Worm (Caenorhabditis elegans): ENCODE results near the gene inx-10.

The inx-10 gene

DNA sequence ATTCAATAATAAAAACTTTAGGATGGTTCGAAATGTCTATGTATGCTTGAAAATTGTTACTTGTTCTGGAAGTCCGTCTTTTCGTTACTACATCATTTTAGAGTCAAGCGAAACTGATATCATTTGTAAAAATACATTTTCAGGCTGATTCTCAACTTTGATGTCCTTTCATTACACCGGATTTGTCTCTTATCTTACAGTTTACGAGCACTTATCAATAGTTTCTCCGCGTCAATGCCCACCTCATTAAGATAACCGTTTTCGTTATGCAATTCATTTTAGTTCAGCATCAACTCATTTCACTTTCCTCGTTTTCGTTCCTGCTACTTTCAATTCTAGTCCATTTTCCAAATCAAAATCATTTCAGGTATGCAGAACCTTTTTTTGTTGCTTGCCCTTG is 4.6 kb downstream of the inx-10 start, which contains the start of gene asp-2:
Gene asp-2, plus strand, starts transcription at position 368 of the 400 bp plus-strand sequence.
- TF ChIP-seq ets-5 (GFP tag; IDR thresholded peaks at IDR 0.05) = no peak
- TF ChIP-seq egl-27 (tag; optimal IDR thresholded peaks at IDR 0.05) = no peak
- TF ChIP-seq nhr-84 (tag; optimal IDR thresholded peaks at IDR 0.05) = no peak
- TF ChIP-seq xbp-1 (tag; optimal IDR thresholded peaks at IDR 0.05) = no peak
- no peak for TF ChIP-seq nhr-11 (tag; optimal IDR thresholded peaks at IDR 0.05)
- peak; percentile 83 for TF ChIP-seq elt-2 (tag; optimal IDR thresholded peaks at IDR 0.05)
- no peak for TF ChIP-seq vab-15 (tag; optimal IDR thresholded peaks at IDR 0.05)
- no peak for TF ChIP-seq efl-1 (optimal IDR thresholded peaks at IDR 0.05)
- TF ChIP-seq efl-1 (GFP tag; optimal IDR thresholded peaks at IDR 0.05 in 1 of 2) = peak in 1 of 2 experiments; percentile 49
- no peak for TF ChIP-seq nhr-28 (tag; optimal IDR thresholded peaks at IDR 0.05)
- no peak for TF ChIP-seq unc-86 (tag; optimal IDR thresholded peaks at IDR 0.05)
- no peak for TF ChIP-seq aly-2 (tag; optimal IDR thresholded peaks at IDR 0.05)
- TF ChIP-seq rnt-1 (tag; optimal IDR thresholded peaks at IDR 0.05) = no peak
- peak in 1 of 2 experiments; percentile 10 for TF ChIP-seq lin-35 (GFP tag; optimal IDR thresholded peaks at IDR 0.05)
- TF ChIP-seq unc-130 (tag; optimal IDR thresholded peaks at IDR 0.05) = no peak

DNA sequence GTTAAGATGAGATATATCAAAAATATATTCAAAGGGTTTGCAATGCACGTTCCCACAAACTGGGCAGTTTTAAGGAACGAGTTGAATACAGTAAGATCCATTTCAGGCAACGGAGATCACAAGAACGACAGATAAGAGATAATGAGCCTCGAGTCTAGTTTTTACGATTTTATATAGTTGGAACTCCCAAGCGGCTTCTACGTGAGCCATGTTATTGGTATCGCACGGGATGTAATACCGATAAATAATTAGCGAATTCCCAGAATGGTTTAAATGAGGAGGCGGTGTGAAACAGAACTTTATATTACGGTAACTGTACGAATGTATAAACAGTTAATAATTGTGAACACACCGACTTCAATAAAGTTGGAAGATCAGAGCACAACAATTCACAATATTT is 8.4 kb downstream of the inx-10 start, which contains the start of gene str-177:
Gene str-177, minus strand, starts transcription at position 101 of the 400 bp plus-strand sequence.
- no peak for TF ChIP-seq unc-62 (GFP tag; optimal IDR thresholded peaks at IDR 0.05)
- no peak for TF ChIP-seq rnt-1 (tag; optimal IDR thresholded peaks at IDR 0.05)
- TF ChIP-seq sox-4 (tag; optimal IDR thresholded peaks at IDR 0.05) = no peak
- no peak for TF ChIP-seq mdl-1 (tag; optimal IDR thresholded peaks at IDR 0.05)
- no peak for TF ChIP-seq mep-1 (tag; optimal IDR thresholded peaks at IDR 0.05)

DNA sequence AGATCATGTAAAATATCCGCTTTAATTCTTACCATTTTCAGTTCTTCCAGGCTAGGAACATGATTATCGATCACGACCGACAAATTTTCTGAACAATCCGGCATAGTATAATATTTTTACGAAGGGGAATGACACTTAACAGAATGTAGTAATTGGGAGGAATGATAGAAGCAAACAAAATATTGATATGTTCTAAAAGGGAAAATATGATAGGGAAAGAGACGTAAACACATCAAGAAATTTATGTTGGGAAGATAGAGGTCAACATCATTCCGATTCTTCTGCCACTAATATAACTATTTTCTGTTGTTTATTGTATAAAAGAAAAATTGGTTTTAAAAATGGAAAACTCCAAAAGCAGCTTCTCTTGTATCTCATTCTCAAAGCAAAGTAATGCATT is 10.2 kb downstream of the inx-10 start, which contains the start of gene C24B5.4:
Gene C24B5.4, minus strand, starts transcription at position 206 of the 400 bp plus-strand sequence.
- TF ChIP-seq blmp-1 (tag; optimal IDR thresholded peaks at IDR 0.05) (peak; percentile 41), jun-1 (tag; optimal IDR thresholded peaks at IDR 0.05) (no peak)

DNA sequence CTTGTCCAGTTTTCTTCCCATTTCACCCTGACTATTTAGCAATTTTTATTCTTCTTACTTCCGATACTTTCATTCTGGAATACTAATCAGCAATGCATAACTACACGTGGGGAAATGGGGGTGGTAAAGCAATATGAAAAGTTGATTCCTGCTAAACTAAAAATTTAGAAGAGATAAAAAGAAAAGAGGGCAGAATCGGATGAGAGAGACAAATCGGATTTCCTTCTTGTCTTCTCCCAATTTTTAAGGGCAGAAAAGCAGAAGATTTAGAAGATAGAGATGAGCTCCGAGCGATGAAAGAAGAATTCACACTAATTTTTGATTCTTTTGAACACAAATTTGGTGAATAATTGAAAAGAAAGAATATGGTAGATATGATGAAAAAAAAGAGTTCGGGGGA is 13.2 kb downstream of the inx-10 start:
- TF ChIP-seq fkh-8 (tag; optimal IDR thresholded peaks at IDR 0.05) (peak; percentile 1), efl-1 (optimal IDR thresholded peaks at IDR 0.05) (no peak), efl-1 (GFP tag; optimal IDR thresholded peaks at IDR 0.05 in 1 of 2) (peak in 1 of 2 experiments; percentile 17), alr-1 (tag; optimal IDR thresholded peaks at IDR 0.05; ENCODE audit: borderline replicate concordance) (no peak), nhr-47 (tag; optimal IDR thresholded peaks at IDR 0.05) (peak; percentile 22), ceh-82 (tag; optimal IDR thresholded peaks at IDR 0.05) (peak in 1 of 3 experiments; percentile 22), dsc-1 (tag; optimal IDR thresholded peaks at IDR 0.05) (peak; percentile 25), egl-13 (tag; optimal IDR thresholded peaks at IDR 0.05) (peak; percentile 27), aha-1 (tag; optimal IDR thresholded peaks at IDR 0.05) (no peak), ceh-8 (GFP tag; optimal IDR thresholded peaks at IDR 0.05) (no peak), lin-14 (GFP tag; optimal IDR thresholded peaks at IDR 0.05) (peak; percentile 74), fkh-10 (GFP tag; optimal IDR thresholded peaks at IDR 0.05) (peak; percentile 53), unc-130 (tag; optimal IDR thresholded peaks at IDR 0.05) (no peak), ztf-4 (tag; optimal IDR thresholded peaks at IDR 0.05) (no peak)

DNA sequence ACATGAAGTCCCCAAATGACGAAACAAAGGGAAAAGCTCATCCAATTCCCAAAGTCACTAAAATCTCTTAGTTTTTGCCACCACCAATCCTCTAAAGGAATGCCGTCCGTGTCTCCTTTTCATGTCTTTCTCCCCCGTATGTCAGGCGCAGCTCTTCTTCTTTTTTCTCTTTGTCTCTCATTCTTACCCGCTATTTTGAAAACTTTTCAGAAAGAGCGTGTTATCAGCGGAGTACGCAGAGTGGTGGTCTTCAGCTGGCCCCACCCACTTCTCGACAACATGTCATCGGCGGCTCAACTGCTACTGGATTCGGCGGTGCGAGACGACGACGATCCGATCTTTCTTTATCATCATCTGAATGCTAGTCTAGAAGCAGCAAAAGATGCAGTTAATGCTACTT is 15.9 kb downstream of the inx-10 start, which contains the start of gene sphr-1:
Gene sphr-1, plus strand, starts transcription at position 205 of the 400 bp plus-strand sequence.
- no peak for TF ChIP-seq nhr-237 (tag; optimal IDR thresholded peaks at IDR 0.05)
- TF ChIP-seq lin-14 (GFP tag; optimal IDR thresholded peaks at IDR 0.05) = peak; percentile 61
- TF ChIP-seq hlh-17 (GFP tag; optimal IDR thresholded peaks at IDR 0.05; ENCODE audit: borderline replicate concordance) = no peak
- TF ChIP-seq unc-130 (tag; optimal IDR thresholded peaks at IDR 0.05) = no peak
- no peak for TF ChIP-seq aha-1 (tag; optimal IDR thresholded peaks at IDR 0.05)
- no peak for TF ChIP-seq sox-4 (tag; optimal IDR thresholded peaks at IDR 0.05)
- TF ChIP-seq nhr-84 (tag; optimal IDR thresholded peaks at IDR 0.05) = no peak
- no peak for TF ChIP-seq fkh-8 (tag; optimal IDR thresholded peaks at IDR 0.05)
- TF ChIP-seq lin-35 (GFP tag; optimal IDR thresholded peaks at IDR 0.05) = no peak
- TF ChIP-seq vab-15 (tag; optimal IDR thresholded peaks at IDR 0.05) = no peak
- TF ChIP-seq nhr-11 (tag; optimal IDR thresholded peaks at IDR 0.05) = no peak
- peak; percentile 1 to 55 for TF ChIP-seq efl-1 (optimal IDR thresholded peaks at IDR 0.05)
- TF ChIP-seq efl-1 (GFP tag; optimal IDR thresholded peaks at IDR 0.05 in 1 of 2) = no peak
- TF ChIP-seq unc-62 (GFP tag; optimal IDR thresholded peaks at IDR 0.05) = no peak
- peak; percentile 15 for TF ChIP-seq nhr-71 (tag; optimal IDR thresholded peaks at IDR 0.05)
- no peak for TF ChIP-seq nhr-90 (tag; optimal IDR thresholded peaks at IDR 0.05; ENCODE audit: poor library complexity)
